Fruit fly (Drosophila melanogaster) whole organism, pupa: ENCODE measurements around the gene CG33310.

Experiments used
- CG10348 ChIP-seq: fragments of 200-800 bp; sonication (Bioruptor generic); IDR thresholded peaks from 2 replicates; pipeline ENCODE4 v1.3.6; 2022; ENCODE audit warnings: missing biosample characterization, missing genetic modification characterization
- CG12605 ChIP-seq: fragments of 200-800 bp; sonication (Bioruptor generic); IDR thresholded peaks from 2 replicates; pipeline ENCODE4 v1.3.6; 2022; ENCODE audit warnings: missing biosample characterization, missing genetic modification characterization
- CG13204 ChIP-seq: fragments of 200-800 bp; sonication (Bioruptor generic); optimal IDR thresholded peaks from 2 replicates; lab custom pipeline; 2018; ENCODE audit warnings: missing biosample characterization, mild to moderate bottlenecking, missing genetic modification characterization, moderate library complexity
- CG32121 ChIP-seq: fragments of 200-800 bp; sonication (Bioruptor generic); IDR thresholded peaks from 2 replicates; pipeline ENCODE4 v1.3.6; 2022; ENCODE audit warnings: missing biosample characterization, missing genetic modification characterization
- CG8159 ChIP-seq: fragments of 200-800 bp; sonication (Bioruptor generic); optimal IDR thresholded peaks from 3 replicates; lab custom pipeline; 2018; ENCODE audit warnings: missing biosample characterization, mild to moderate bottlenecking, missing genetic modification characterization, moderate library complexity
- CG8301 ChIP-seq: fragments of 200-800 bp; sonication (Bioruptor generic); optimal IDR thresholded peaks from 2 replicates; lab custom pipeline; 2018; ENCODE audit warnings: missing biosample characterization, mild to moderate bottlenecking, missing genetic modification characterization
- CG9948 ChIP-seq: fragments of 200-800 bp; sonication (Bioruptor generic); optimal IDR thresholded peaks from 2 replicates; lab custom pipeline; 2018; ENCODE audit warnings: missing biosample characterization, mild to moderate bottlenecking, missing genetic modification characterization, moderate library complexity
- EcR ChIP-seq: fragments of 200-800 bp; sonication (Bioruptor generic); optimal IDR thresholded peaks from 3 replicates; lab custom pipeline; 2019; ENCODE audit warnings: missing biosample characterization, missing genetic modification characterization, mild to moderate bottlenecking, moderate library complexity, missing genetic modification reagents
- Ets98B ChIP-seq: fragments of 200-800 bp; sonication (Bioruptor generic); IDR thresholded peaks from 2 replicates; pipeline ENCODE4 v1.3.6; 2022; ENCODE audit warnings: missing biosample characterization, missing genetic modification characterization
- Pif1B ChIP-seq: fragments of 200-800 bp; sonication (Bioruptor generic); optimal IDR thresholded peaks from 3 replicates; lab custom pipeline; 2016; ENCODE audit warnings: missing biosample characterization, missing genetic modification characterization
- Snoo ChIP-seq: fragments of 200-800 bp; sonication (Bioruptor generic); optimal IDR thresholded peaks from 3 replicates; lab custom pipeline; 2017; ENCODE audit warnings: missing biosample characterization, mild to moderate bottlenecking, missing genetic modification characterization, inconsistent platforms
- rn ChIP-seq: fragments of 200-800 bp; sonication (Bioruptor generic); IDR thresholded peaks from 2 replicates; pipeline ENCODE4 v1.3.6; 2022; ENCODE audit warnings: missing biosample characterization, missing genetic modification characterization

- TF ChIP-seq CG12605 (GFP tag; lab: Robert Waterston, UW) (no peak), Snoo (tag; lab: Kevin White, UChicago) (no peak), CG32121 (GFP tag; lab: Robert Waterston, UW) (no peak), CG9948 (no peak), CG8301 (tag; lab: Kevin White, UChicago) (no peak), rn (GFP tag; lab: Robert Waterston, UW) (no peak), Pif1B (GFP tag; lab: Kevin White, UChicago) (no peak), Ets98B (GFP tag; lab: Robert Waterston, UW) (no peak), EcR (GFP tag; lab: Kevin White, UChicago) (no peak), CG10348 (GFP tag; lab: Robert Waterston, UW) (no peak), CG13204 (GFP tag; lab: Kevin White, UChicago) (no peak), CG8159 (tag; lab: Kevin White, UChicago) (no peak)
These were observed 21.2 kb upstream of the CG33310 start, which contains the start of gene DCTN5-p25 for dm6 chr2L:15005505-15005904.
